Worm (Caenorhabditis elegans): ENCODE data around the gene srg-68.

The srg-68 gene

ce11 chrV:5462894-5463293 lies 2.3 kb downstream of the srg-68 start, which contains the start of gene srg-67:
srg-67 (minus strand) TSS chrV:5462994.
- TF ChIP-seq F13H6.1 (tag; optimal IDR thresholded peaks at IDR 0.05) (no peak), nhr-237 (tag; optimal IDR thresholded peaks at IDR 0.05) (no peak), nhr-129 (tag; optimal IDR thresholded peaks at IDR 0.05) (no peak)

ce11 chrV:5459806-5460205 lies 5.4 kb downstream of the srg-68 start, which contains the start of gene ZC317.2:
ZC317.2 (plus strand) TSS chrV:5460106.
- no peak for TF ChIP-seq sma-3 (GFP tag; optimal IDR thresholded peaks at IDR 0.05)
- no peak for TF ChIP-seq nhr-25 (tag; optimal IDR thresholded peaks at IDR 0.05)
- TF ChIP-seq ztf-1 (GFP tag; conservative IDR thresholded peaks at IDR 0.05) = no peak
- no peak for TF ChIP-seq unc-39 (tag; optimal IDR thresholded peaks at IDR 0.05)
- no peak for TF ChIP-seq unc-62 (GFP tag; optimal IDR thresholded peaks at IDR 0.05)
- TF ChIP-seq ceh-16 (tag; optimal IDR thresholded peaks at IDR 0.05) = no peak
- no peak for TF ChIP-seq ceh-82 (tag; optimal IDR thresholded peaks at IDR 0.05)
- no peak for TF ChIP-seq C34F6.9 (tag; optimal IDR thresholded peaks at IDR 0.05)
- no peak for TF ChIP-seq ama-1 (optimal IDR thresholded peaks at IDR 0.05)
- TF ChIP-seq dmd-4 (tag; optimal IDR thresholded peaks at IDR 0.05) = no peak
- no peak for TF ChIP-seq R02D3.7 (tag; optimal IDR thresholded peaks at IDR 0.05)
- TF ChIP-seq nhr-237 (tag; optimal IDR thresholded peaks at IDR 0.05) = no peak
- no peak for TF ChIP-seq Y55F3AM.14 (GFP tag; optimal IDR thresholded peaks at IDR 0.05)
- TF ChIP-seq fos-1 (tag; optimal IDR thresholded peaks at IDR 0.05) = no peak
- TF ChIP-seq ZK546.5 (tag; optimal IDR thresholded peaks at IDR 0.05) = no peak
- no peak for TF ChIP-seq lin-13 (GFP tag; optimal IDR thresholded peaks at IDR 0.05)
- TF ChIP-seq nhr-12 (tag; optimal IDR thresholded peaks at IDR 0.05) = no peak
- no peak for TF ChIP-seq mbf-1 (tag; optimal IDR thresholded peaks at IDR 0.05)

ce11 chrV:5454955-5455354 lies 10.3 kb downstream of the srg-68 start:
- TF ChIP-seq aly-2 (tag; optimal IDR thresholded peaks at IDR 0.05) (no peak), nhr-237 (tag; optimal IDR thresholded peaks at IDR 0.05) (no peak), blmp-1 (tag; optimal IDR thresholded peaks at IDR 0.05; ENCODE audit: insufficient read depth) (no peak), peb-1 (tag; optimal IDR thresholded peaks at IDR 0.05) (no peak), nhr-25 (tag; optimal IDR thresholded peaks at IDR 0.05) (no peak), egl-27 (tag; optimal IDR thresholded peaks at IDR 0.05) (no peak), lin-11 (tag; optimal IDR thresholded peaks at IDR 0.05) (no peak), unc-62 (GFP tag; optimal IDR thresholded peaks at IDR 0.05) (no peak), lsy-2 (tag; optimal IDR thresholded peaks at IDR 0.05) (no peak), fos-1 (tag; optimal IDR thresholded peaks at IDR 0.05) (no peak), skn-1 (tag; optimal IDR thresholded peaks at IDR 0.05) (no peak), nhr-10 (tag; optimal IDR thresholded peaks at IDR 0.05) (no peak), nhr-129 (tag; optimal IDR thresholded peaks at IDR 0.05) (no peak), lin-39 (tag; optimal IDR thresholded peaks at IDR 0.05) (no peak), sma-3 (GFP tag; optimal IDR thresholded peaks at IDR 0.05) (no peak), crh-2 (tag; optimal IDR thresholded peaks at IDR 0.05) (no peak), F13H6.1 (tag; optimal IDR thresholded peaks at IDR 0.05) (no peak), sem-4 (tag; optimal IDR thresholded peaks at IDR 0.05) (no peak), nhr-21 (tag; optimal IDR thresholded peaks at IDR 0.05) (no peak)

ce11 chrV:5453615-5454014 lies 11.6 kb downstream of the srg-68 start, which contains the start of gene glc-3:
glc-3 (minus strand) TSS chrV:5453715.
- TF ChIP-seq unc-39 (tag; optimal IDR thresholded peaks at IDR 0.05) (no peak), aly-2 (tag; optimal IDR thresholded peaks at IDR 0.05) (no peak), Y55F3AM.14 (GFP tag; optimal IDR thresholded peaks at IDR 0.05) (no peak), alr-1 (tag; optimal IDR thresholded peaks at IDR 0.05) (no peak), skn-1 (tag; optimal IDR thresholded peaks at IDR 0.05) (no peak), F13H6.1 (tag; optimal IDR thresholded peaks at IDR 0.05) (no peak), nhr-11 (tag; optimal IDR thresholded peaks at IDR 0.05) (no peak), lin-39 (tag; optimal IDR thresholded peaks at IDR 0.05) (no peak), C34F6.9 (tag; optimal IDR thresholded peaks at IDR 0.05) (no peak), lsy-2 (tag; optimal IDR thresholded peaks at IDR 0.05) (no peak), ama-1 (optimal IDR thresholded peaks at IDR 0.05) (no peak), blmp-1 (tag; optimal IDR thresholded peaks at IDR 0.05; ENCODE audit: insufficient read depth) (no peak), peb-1 (tag; optimal IDR thresholded peaks at IDR 0.05) (no peak), crh-2 (tag; optimal IDR thresholded peaks at IDR 0.05) (no peak), gmeb-1 (tag; optimal IDR thresholded peaks at IDR 0.05) (no peak), unc-62 (GFP tag; optimal IDR thresholded peaks at IDR 0.05) (no peak), sem-4 (tag; optimal IDR thresholded peaks at IDR 0.05) (no peak), elt-3 (tag; optimal IDR thresholded peaks at IDR 0.05) (no peak)

Measured in whole organism, L2 larva.